Fruit fly (Drosophila melanogaster) whole organism, embryonic: ENCODE results near the gene CG33258.
A peak's percentile ranks its signal among the peaks of the same experiment; 100 is the strongest.

Experiments
- Adf1 ChIP-seq: fragments of 200-800 bp; sonication (Bioruptor generic); IDR thresholded peaks from 2 replicates; pipeline ENCODE4 v1.3.6; 2022; ENCODE audit warnings: missing biosample characterization, missing genetic modification characterization
- B-H2 ChIP-seq: fragments of 200-800 bp; sonication (Bioruptor generic); optimal IDR thresholded peaks from 2 replicates; lab custom pipeline; 2018; ENCODE audit warnings: missing biosample characterization, mild to moderate bottlenecking, missing genetic modification characterization
- CG10147 ChIP-seq: fragments of 200-800 bp; sonication (Bioruptor generic); optimal IDR thresholded peaks from 2 replicates; lab custom pipeline; 2019; ENCODE audit warnings: missing biosample characterization, mild to moderate bottlenecking, missing genetic modification characterization, moderate library complexity
- CG10543 ChIP-seq: fragments of 200-800 bp; sonication (Bioruptor generic); optimal IDR thresholded peaks from 3 replicates; lab custom pipeline; 2017; ENCODE audit warnings: missing biosample characterization, mild to moderate bottlenecking, missing genetic modification characterization, moderate library complexity
- CG11398 ChIP-seq: fragments of 200-800 bp; sonication (Bioruptor generic); optimal IDR thresholded peaks from 2 replicates; lab custom pipeline; 2016; ENCODE audit warnings: missing biosample characterization, missing genetic modification characterization
- CG11695 ChIP-seq: fragments of 200-800 bp; sonication (Bioruptor generic); IDR thresholded peaks from 3 replicates; pipeline ENCODE4 v1.3.6; 2022; ENCODE audit warnings: missing biosample characterization, missing genetic modification characterization
- CG13296 ChIP-seq: fragments of 200-800 bp; sonication (Bioruptor generic); optimal IDR thresholded peaks from 3 replicates; lab custom pipeline; 2018; ENCODE audit warnings: missing biosample characterization, mild to moderate bottlenecking, missing genetic modification characterization
- CG13894 ChIP-seq: fragments of 200-800 bp; sonication (Bioruptor generic); optimal IDR thresholded peaks from 3 replicates; lab custom pipeline; 2018; ENCODE audit warnings: missing biosample characterization, mild to moderate bottlenecking, missing genetic modification characterization, moderate library complexity
- CG14965 ChIP-seq: fragments of 200-800 bp; sonication (Bioruptor generic); optimal IDR thresholded peaks from 2 replicates; lab custom pipeline; 2016; ENCODE audit warnings: missing biosample characterization, missing genetic modification characterization, borderline replicate concordance
- CG16813 ChIP-seq: fragments of 200-800 bp; sonication (Bioruptor generic); IDR thresholded peaks from 3 replicates; pipeline ENCODE4 v1.3.6; 2022; ENCODE audit warnings: missing biosample characterization, missing genetic modification characterization; ENCODE audit not compliant: partially characterized antibody
- CG17361 ChIP-seq: fragments of 200-800 bp; sonication (Bioruptor generic); IDR thresholded peaks from 3 replicates; pipeline ENCODE4 v1.3.6; 2022; ENCODE audit warnings: missing biosample characterization, missing genetic modification characterization
- CG2199 ChIP-seq: fragments of 200-800 bp; sonication (Bioruptor generic); IDR thresholded peaks from 3 replicates; pipeline ENCODE4 v1.3.6; 2022; ENCODE audit warnings: missing biosample characterization, missing genetic modification characterization
- CG31441 ChIP-seq: fragments of 200-800 bp; sonication (Bioruptor generic); IDR thresholded peaks from 2 replicates; pipeline ENCODE4 v1.3.6; 2022; ENCODE audit warnings: missing biosample characterization, missing genetic modification characterization
- CG6254 ChIP-seq: fragments of 200-800 bp; sonication (Bioruptor generic); optimal IDR thresholded peaks from 3 replicates; lab custom pipeline; 2017; ENCODE audit warnings: mild to moderate bottlenecking, missing biosample characterization, missing genetic modification reagents, missing genetic modification characterization
- CG6272 ChIP-seq: fragments of 200-800 bp; sonication (Bioruptor generic); IDR thresholded peaks from 2 replicates; pipeline ENCODE4 v1.3.6; 2022; ENCODE audit warnings: missing biosample characterization, missing genetic modification characterization
- CG8359 ChIP-seq: fragments of 200-800 bp; sonication (Bioruptor generic); optimal IDR thresholded peaks from 2 replicates; lab custom pipeline; 2017; ENCODE audit warnings: missing biosample characterization, mild to moderate bottlenecking, missing genetic modification characterization, borderline replicate concordance
- Camta ChIP-seq: fragments of 200-800 bp; sonication (Bioruptor generic); optimal IDR thresholded peaks from 2 replicates; lab custom pipeline; 2016; ENCODE audit warnings: missing biosample characterization, missing genetic modification characterization
- E2f2 ChIP-seq: fragments of 200-800 bp; sonication (Bioruptor generic); IDR thresholded peaks from 2 replicates; pipeline ENCODE4 v1.3.6; 2022; ENCODE audit warnings: missing biosample characterization, missing genetic modification characterization
- H15 ChIP-seq: fragments of 200-800 bp; sonication (Bioruptor generic); IDR thresholded peaks from 3 replicates; pipeline ENCODE4 v1.3.6; 2022; ENCODE audit warnings: missing biosample characterization, missing genetic modification characterization
- H2.0 ChIP-seq: fragments of 200-800 bp; sonication (Bioruptor generic); IDR thresholded peaks from 2 replicates; pipeline ENCODE4 v1.3.6; 2022; ENCODE audit warnings: missing biosample characterization, missing genetic modification characterization
- Hr39 ChIP-seq: fragments of >200 bp; optimal IDR thresholded peaks from 2 replicates; lab custom pipeline; 2017
- Hsf ChIP-seq: fragments of 200-800 bp; sonication (Bioruptor generic); optimal IDR thresholded peaks from 3 replicates; lab custom pipeline; 2016; ENCODE audit warnings: missing biosample characterization, missing genetic modification characterization
- Max ChIP-seq: fragments of 200-800 bp; sonication (Bioruptor generic); optimal IDR thresholded peaks from 2 replicates; lab custom pipeline; 2016; ENCODE audit warnings: missing biosample characterization, mild to moderate bottlenecking, missing genetic modification characterization
- NFAT ChIP-seq: fragments of 200-800 bp; sonication (Bioruptor generic); IDR thresholded peaks from 2 replicates; pipeline ENCODE4 v1.3.6; 2022; ENCODE audit warnings: missing biosample characterization, missing genetic modification characterization
- NfI ChIP-seq: fragments of 200-800 bp; sonication (Bioruptor generic); optimal IDR thresholded peaks from 3 replicates; lab custom pipeline; 2018; ENCODE audit warnings: missing biosample characterization, mild to moderate bottlenecking, missing genetic modification characterization, moderate library complexity
- Side ChIP-seq: fragments of 200-800 bp; sonication (Bioruptor generic); optimal IDR thresholded peaks from 2 replicates; lab custom pipeline; 2016; ENCODE audit warnings: missing biosample characterization, missing genetic modification characterization
- Vsx1 ChIP-seq: fragments of 200-800 bp; sonication (Bioruptor generic); optimal IDR thresholded peaks from 2 replicates; lab custom pipeline; 2017; ENCODE audit warnings: missing biosample characterization, mild to moderate bottlenecking, missing genetic modification characterization, missing genetic modification reagents
- amos ChIP-seq: fragments of 200-800 bp; sonication (Bioruptor generic); IDR thresholded peaks from 2 replicates; pipeline ENCODE4 v1.3.6; 2022; ENCODE audit warnings: missing biosample characterization, missing genetic modification characterization; ENCODE audit not compliant: partially characterized antibody
- ato ChIP-seq: fragments of 200-800 bp; sonication (Bioruptor generic); IDR thresholded peaks from 2 replicates; pipeline ENCODE4 v1.3.6; 2022; ENCODE audit warnings: missing biosample characterization, missing genetic modification characterization; ENCODE audit not compliant: partially characterized antibody
- btn ChIP-seq: fragments of 200-800 bp; sonication (Bioruptor generic); optimal IDR thresholded peaks from 2 replicates; lab custom pipeline; 2016; ENCODE audit warnings: missing biosample characterization, missing genetic modification characterization
- cato ChIP-seq: fragments of 200-800 bp; sonication (Bioruptor generic); optimal IDR thresholded peaks from 2 replicates; lab custom pipeline; 2016; ENCODE audit warnings: missing biosample characterization, missing genetic modification characterization, borderline replicate concordance
- chm ChIP-seq: fragments of 200-800 bp; sonication (Bioruptor generic); IDR thresholded peaks from 2 replicates; pipeline ENCODE4 v1.3.6; 2022; ENCODE audit warnings: missing biosample characterization, missing genetic modification characterization
- ems ChIP-seq: fragments of 200-800 bp; sonication (Bioruptor generic); optimal IDR thresholded peaks from 3 replicates; lab custom pipeline; 2016; ENCODE audit warnings: missing biosample characterization, missing genetic modification characterization
- esg ChIP-seq: fragments of 200-800 bp; sonication (Bioruptor generic); conservative IDR thresholded peaks from 2 replicates; pipeline ENCODE4 v1.3.6; 2022; ENCODE audit warnings: missing biosample characterization, missing genetic modification characterization
- fd102C ChIP-seq: fragments of 200-800 bp; sonication (Bioruptor generic); optimal IDR thresholded peaks from 2 replicates; lab custom pipeline; 2018; ENCODE audit warnings: missing biosample characterization, mild to moderate bottlenecking, missing genetic modification characterization, moderate library complexity
- fd3F ChIP-seq: fragments of 200-800 bp; sonication (Bioruptor generic); optimal IDR thresholded peaks from 2 replicates; lab custom pipeline; 2018; ENCODE audit warnings: missing biosample characterization, mild to moderate bottlenecking, missing genetic modification characterization, moderate library complexity
- fd96Cb ChIP-seq: fragments of 200-800 bp; sonication (Bioruptor generic); optimal IDR thresholded peaks from 2 replicates; lab custom pipeline; 2018; ENCODE audit warnings: missing biosample characterization, mild to moderate bottlenecking, missing genetic modification characterization, moderate library complexity
- ftz-f1 ChIP-seq: fragments of 200-800 bp; sonication (Bioruptor generic); optimal IDR thresholded peaks from 2 replicates; lab custom pipeline; 2016; ENCODE audit warnings: missing biosample characterization, missing genetic modification characterization
- gfzf ChIP-seq: fragments of 200-800 bp; sonication (Bioruptor generic); optimal IDR thresholded peaks from 2 replicates; lab custom pipeline; 2016; ENCODE audit warnings: missing biosample characterization, mild to moderate bottlenecking, missing genetic modification characterization, moderate library complexity
- jing ChIP-seq: fragments of 200-800 bp; sonication (Bioruptor generic); optimal IDR thresholded peaks from 2 replicates; lab custom pipeline; 2018; ENCODE audit warnings: missing biosample characterization, mild to moderate bottlenecking, missing genetic modification characterization
- klu ChIP-seq: fragments of 200-800 bp; sonication (Bioruptor generic); IDR thresholded peaks from 2 replicates; pipeline ENCODE4 v1.3.6; 2022; ENCODE audit warnings: missing biosample characterization, missing genetic modification characterization
- lbe ChIP-seq: fragments of 200-800 bp; sonication (Bioruptor generic); optimal IDR thresholded peaks from 2 replicates; lab custom pipeline; 2016; ENCODE audit warnings: missing biosample characterization, mild to moderate bottlenecking, missing genetic modification characterization
- maf-S ChIP-seq: fragments of 200-800 bp; sonication (Bioruptor generic); optimal IDR thresholded peaks from 2 replicates; lab custom pipeline; 2016; ENCODE audit warnings: missing biosample characterization, missing genetic modification characterization
- phol ChIP-seq: fragments of 200-800 bp; sonication (Bioruptor generic); optimal IDR thresholded peaks from 3 replicates; lab custom pipeline; 2018; ENCODE audit warnings: missing biosample characterization, mild to moderate bottlenecking, missing genetic modification characterization, moderate library complexity
- prd ChIP-seq, 3 experiments: fragments of >200 bp in 2 of 3; fragments of 200-800 bp in 1 of 3; sonication (Bioruptor generic) in 1 of 3; optimal IDR thresholded peaks in 2 of 3; IDR thresholded peaks in 1 of 3; 2 replicates in 2 of 3; 3 replicates in 1 of 3; pipeline versions ENCODE4 v1.3.6 to Lab custom; 2017 to 2022; ENCODE audit warnings: missing biosample characterization in 1 of 3, missing genetic modification characterization in 1 of 3
- sd ChIP-seq: fragments of 200-800 bp; sonication (Bioruptor generic); optimal IDR thresholded peaks from 3 replicates; lab custom pipeline; 2018; ENCODE audit warnings: missing biosample characterization, mild to moderate bottlenecking, missing genetic modification characterization, moderate library complexity
- tio ChIP-seq: fragments of 200-800 bp; sonication (Bioruptor generic); optimal IDR thresholded peaks from 2 replicates; lab custom pipeline; 2017; ENCODE audit warnings: missing biosample characterization, missing genetic modification characterization, inconsistent platforms
- yki ChIP-seq: fragments of >200 bp; optimal IDR thresholded peaks from 3 replicates; lab custom pipeline; 2018
- zf30C ChIP-seq: fragments of 200-800 bp; sonication (Bioruptor generic); optimal IDR thresholded peaks from 3 replicates; lab custom pipeline; 2018; ENCODE audit warnings: missing biosample characterization, mild to moderate bottlenecking, missing genetic modification characterization
- zfh1 ChIP-seq: fragments of 200-800 bp; sonication (Bioruptor generic); IDR thresholded peaks from 3 replicates; pipeline ENCODE4 v1.3.6; 2022; ENCODE audit warnings: missing biosample characterization, missing genetic modification characterization

CG33258 gene

DNA sequence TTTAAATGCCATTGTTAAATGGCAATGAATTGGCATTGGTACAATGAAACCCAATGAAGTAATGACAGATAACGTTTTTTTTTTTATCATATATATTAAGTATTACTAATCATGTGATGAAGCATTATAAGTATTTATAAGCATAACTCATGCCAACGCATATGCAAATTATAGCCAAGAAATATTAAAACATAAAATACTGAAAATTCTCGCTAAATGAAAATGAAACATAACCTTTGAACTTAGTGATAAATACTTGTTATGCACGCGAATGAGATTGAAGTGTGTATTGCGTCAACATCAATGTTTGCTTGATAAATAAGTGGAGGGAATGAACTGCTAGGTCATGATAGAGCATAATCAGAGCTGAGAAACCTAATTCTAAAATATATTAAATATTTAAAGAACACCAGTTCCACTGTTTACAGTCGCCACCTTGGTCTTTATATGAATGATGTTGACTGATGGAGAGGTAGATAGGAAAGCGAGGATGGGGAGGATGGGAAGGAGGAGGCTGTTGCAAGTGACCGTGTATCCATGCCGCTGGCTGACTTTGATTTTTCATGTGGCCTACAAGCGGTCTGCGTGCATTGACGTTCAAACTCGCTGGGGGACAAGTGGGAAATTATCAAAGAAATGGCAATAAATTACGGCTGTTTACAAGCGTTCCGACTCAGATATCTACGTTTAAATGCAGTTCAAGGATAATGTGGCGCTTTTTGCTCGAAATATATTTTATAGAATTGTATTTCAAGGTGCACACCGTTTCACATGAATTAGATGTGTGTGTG lies 26.1 kb upstream of the CG33258 start (continued):
- TF ChIP-seq fd96Cb (tag; lab: Kevin White, UChicago) (no peak), sd (tag; lab: Kevin White, UChicago) (peak; percentile 22), ato (no peak), cato (GFP tag; lab: Kevin White, UChicago) (no peak), zf30C (GFP tag; lab: Kevin White, UChicago) (no peak), CG6272 (no peak), Adf1 (GFP tag; lab: Robert Waterston, UW) (no peak), CG13894 (tag; lab: Kevin White, UChicago) (no peak), jing (no peak), CG17361 (GFP tag; lab: Robert Waterston, UW) (no peak; the same call in 2 of the 3 replicates), gfzf (GFP tag; lab: Kevin White, UChicago) (no peak), CG14965 (GFP tag; lab: Kevin White, UChicago) (no peak), Hsf (no peak), Vsx1 (peak; percentile 20), CG31441 (GFP tag; lab: Robert Waterston, UW) (peak; percentile 26; the same call in 1 of the 2 replicates), NfI (GFP tag; lab: Kevin White, UChicago) (no peak), Camta (GFP tag; lab: Kevin White, UChicago) (no peak), CG11695 (GFP tag; lab: Robert Waterston, UW) (no peak), ftz-f1 (GFP tag; lab: Kevin White, UChicago) (peak; percentile 74), CG13296 (no peak), chm (GFP tag; lab: Robert Waterston, UW) (no peak), CG8359 (GFP tag; lab: Kevin White, UChicago) (peak; percentile 48), CG11398 (no peak), zfh1 (GFP tag; lab: Robert Waterston, UW) (peak; percentile 40; the same call in 1 of the 3 replicates), Side (GFP tag; lab: Kevin White, UChicago) (no peak), ems (GFP tag; lab: Kevin White, UChicago) (no peak), btn (no peak), fd3F (GFP tag; lab: Kevin White, UChicago) (no peak), esg (GFP tag; lab: Robert Waterston, UW) (no peak), Max (GFP tag; lab: Kevin White, UChicago) (no peak), yki (lab: Kevin White, UChicago) (no peak), phol (no peak), klu (GFP tag; lab: Robert Waterston, UW) (no peak), amos (GFP tag; lab: Robert Waterston, UW) (no peak), CG10147 (no peak), H15 (GFP tag; lab: Robert Waterston, UW) (no peak), fd102C (GFP tag; lab: Kevin White, UChicago) (no peak), tio (GFP tag; lab: Kevin White, UChicago) (peak; percentile 0), CG16813 (GFP tag; lab: Robert Waterston, UW) (no peak), E2f2 (GFP tag; lab: Robert Waterston, UW) (no peak), H2.0 (GFP tag; lab: Robert Waterston, UW) (no peak), CG10543 (GFP tag; lab: Kevin White, UChicago) (peak; percentile 31), B-H2 (GFP tag; lab: Kevin White, UChicago) (no peak), lbe (GFP tag; lab: Kevin White, UChicago) (no peak), CG2199 (GFP tag; lab: Robert Waterston, UW) (no peak), CG6254 (GFP tag; lab: Kevin White, UChicago) (peak; percentile 0), Hr39 (no peak), prd (optimal IDR thresholded peaks at IDR 0.05; lab: Kevin White, UChicago) (no peak), prd (GFP tag; IDR thresholded peaks at IDR 0.05; lab: Robert Waterston, UW) (no peak), maf-S (GFP tag; lab: Kevin White, UChicago) (no peak), NFAT (no peak)
